Fruit fly (Drosophila melanogaster): ENCODE measurements around the gene CG14683.
A peak's percentile ranks its signal among the peaks of the same experiment; 100 is the strongest.

The CG14683 gene

dm6 chr3R:10696371-10696777, at the start of gene CG14683, which contains the start of the genes pug and CG46459 (continued):
- TF ChIP-seq CG12659 (GFP tag; optimal IDR thresholded peaks at IDR 0.05) (peak; percentile 23), CG16815 (GFP tag; optimal IDR thresholded peaks at IDR 0.05) (no peak), al (GFP tag; IDR thresholded peaks at IDR 0.05) (peak; percentile 21; the same call in 1 of the 2 replicates), ab (GFP tag; optimal IDR thresholded peaks at IDR 0.05) (no peak), pum (GFP tag; optimal IDR thresholded peaks at IDR 0.05) (peak; percentile 45), CG2712 (tag; optimal IDR thresholded peaks at IDR 0.05) (peak; percentile 69), ato (GFP tag; IDR thresholded peaks at IDR 0.05; ENCODE audit: partially characterized antibody) (peak; percentile 90), MBD-R2 (GFP tag; IDR thresholded peaks at IDR 0.05) (peak; percentile 35; the same call in 1 of the 2 replicates), CG18476 (GFP tag; optimal IDR thresholded peaks at IDR 0.05) (peak; percentile 24), pzg (GFP tag; optimal IDR thresholded peaks at IDR 0.05) (peak; percentile 68), CG12391 (tag; optimal IDR thresholded peaks at IDR 0.05) (peak; percentile 46), gce (GFP tag; IDR thresholded peaks at IDR 0.05) (no peak), CG8388 (GFP tag; optimal IDR thresholded peaks at IDR 0.05) (peak; percentile 8), run (tag; optimal IDR thresholded peaks at IDR 0.05) (no peak), stwl (tag; optimal IDR thresholded peaks at IDR 0.05) (peak; percentile 94), Fer1 (GFP tag; optimal IDR thresholded peaks at IDR 0.05) (no peak), knrl (GFP tag; IDR thresholded peaks at IDR 0.05; ENCODE audit: partially characterized antibody) (peak; percentile 98), CG10462 (GFP tag; optimal IDR thresholded peaks at IDR 0.05) (no peak), gcm (GFP tag; optimal IDR thresholded peaks at IDR 0.05) (no peak), CG2129 (GFP tag; IDR thresholded peaks at IDR 0.05; ENCODE audit: partially characterized antibody) (peak; percentile 98), tx (GFP tag; optimal IDR thresholded peaks at IDR 0.05) (peak; percentile 18), CG9215 (GFP tag; IDR thresholded peaks at IDR 0.05) (0 out of 2 replicates have a peak, but pooled peaks have one; percentile 22), Scr (GFP tag; IDR thresholded peaks at IDR 0.05; ENCODE audit: partially characterized antibody) (peak; percentile 98), shn (GFP tag; optimal IDR thresholded peaks at IDR 0.05) (peak; percentile 5), Hsf (GFP tag; optimal IDR thresholded peaks at IDR 0.05) (peak; percentile 41), CG32772 (GFP tag; IDR thresholded peaks at IDR 0.05) (no peak), sna (GFP tag; IDR thresholded peaks at IDR 0.05; ENCODE audit: partially characterized antibody) (peak; percentile 99), CG4854 (GFP tag; optimal IDR thresholded peaks at IDR 0.05) (no peak), Mes4 (GFP tag; optimal IDR thresholded peaks at IDR 0.05) (no peak), ham (GFP tag; IDR thresholded peaks at IDR 0.05) (no peak), CG42726 (GFP tag; IDR thresholded peaks at IDR 0.05; ENCODE audit: partially characterized antibody) (peak; percentile 80; the same call in 1 of the 2 replicates), zf30C (GFP tag; optimal IDR thresholded peaks at IDR 0.05) (no peak), Ssrp (tag; optimal IDR thresholded peaks at IDR 0.05) (no peak), amos (GFP tag; IDR thresholded peaks at IDR 0.05; ENCODE audit: partially characterized antibody) (peak; percentile 95), tna (GFP tag; IDR thresholded peaks at IDR 0.05; ENCODE audit: partially characterized antibody) (peak; percentile 93), sug (tag; optimal IDR thresholded peaks at IDR 0.05) (peak; percentile 8), CG5953 (GFP tag; IDR thresholded peaks at IDR 0.05) (no peak), Ptx1 (GFP tag; IDR thresholded peaks at IDR 0.05) (0 out of 2 replicates have a peak, but pooled peaks have one; percentile 12), dpn (GFP tag; optimal IDR thresholded peaks at IDR 0.05) (peak; percentile 21 to 60), Elba2 (GFP tag; optimal IDR thresholded peaks at IDR 0.05) (no peak), btn (GFP tag; optimal IDR thresholded peaks at IDR 0.05) (peak; percentile 5), ase (GFP tag; IDR thresholded peaks at IDR 0.05) (no peak), Doc3 (GFP tag; IDR thresholded peaks at IDR 0.05; ENCODE audit: partially characterized antibody) (peak; percentile 96), CG3281 (GFP tag; optimal IDR thresholded peaks at IDR 0.05) (peak; percentile 41), Xrp1 (GFP tag; IDR thresholded peaks at IDR 0.05) (no peak), CG4820 (GFP tag; optimal IDR thresholded peaks at IDR 0.05) (peak; percentile 21), ranshi (GFP tag; IDR thresholded peaks at IDR 0.05) (0 out of 2 replicates have a peak, but pooled peaks have one; percentile 32), CG1647 (GFP tag; optimal IDR thresholded peaks at IDR 0.05) (peak; percentile 74), ind (GFP tag; optimal IDR thresholded peaks at IDR 0.05) (peak; percentile 43), CG17186 (GFP tag; optimal IDR thresholded peaks at IDR 0.05) (peak; percentile 76)

Data from whole organism, embryonic.